Worm (Caenorhabditis elegans) whole organism, L4/young adult: ENCODE data around the gene Y43F8B.14.

Source experiments
- W03F9.2 ChIP-seq: fragments of 150-350 bp; optimal IDR thresholded peaks from 2 replicates; lab custom pipeline; 2014; ENCODE audit warnings: missing biosample characterization, missing genetic modification characterization
- dao-5 ChIP-seq: sonication (generic microtip); optimal IDR thresholded peaks from 2 replicates; lab custom pipeline; 2016; ENCODE audit warnings: missing genotype, missing genetic modification characterization, moderate library complexity, missing compliant biosample characterization
- him-1 ChIP-seq: sonication (generic microtip); optimal IDR thresholded peaks from 2 replicates; lab custom pipeline; 2016; ENCODE audit warnings: missing genotype, missing genetic modification reagents, missing genetic modification characterization, missing compliant biosample characterization

ce11 chrV:19490461-19490860 is 34.7 kb upstream of the Y43F8B.14 start, which contains the start of gene Y43F8B.7:
- TF ChIP-seq W03F9.2 (no peak), dao-5 (no peak), him-1 (tag; lab: Kevin White, UChicago) (no peak)
